Worm (Caenorhabditis elegans) whole organism, late embryonic: ENCODE results near the gene T26E4.10.

Source experiments
- C38D4.7 ChIP-seq: fragments of 200-800 bp; sonication (Bioruptor generic); optimal IDR thresholded peaks from 2 replicates; lab custom pipeline; 2018; ENCODE audit warnings: mild to moderate bottlenecking, missing genetic modification characterization, moderate library complexity, missing compliant biosample characterization
- K02D7.2 ChIP-seq: sonication (generic microtip); optimal IDR thresholded peaks from 2 replicates; lab custom pipeline; 2017; ENCODE audit warnings: mild to moderate bottlenecking, missing genetic modification characterization, missing compliant biosample characterization
- ama-1 ChIP-seq: fragments of 150-350 bp; optimal IDR thresholded peaks from 2 replicates; lab custom pipeline; 2014
- ceh-9 ChIP-seq: sonication (generic microtip); optimal IDR thresholded peaks from 2 replicates; lab custom pipeline; 2016; ENCODE audit warnings: mild to moderate bottlenecking, missing genetic modification characterization, inconsistent platforms, missing compliant biosample characterization
- elt-2 ChIP-seq: sonication (generic microtip); optimal IDR thresholded peaks from 2 replicates; lab custom pipeline; 2016; ENCODE audit warnings: missing genetic modification reagents, missing genetic modification characterization, missing compliant biosample characterization
- elt-4 ChIP-seq: sonication (generic microtip); optimal IDR thresholded peaks from 2 replicates; lab custom pipeline; 2016; ENCODE audit warnings: missing genetic modification characterization, missing compliant biosample characterization
- gmeb-2 ChIP-seq: sonication (generic microtip); optimal IDR thresholded peaks from 2 replicates; lab custom pipeline; 2016; ENCODE audit warnings: missing genetic modification characterization, inconsistent platforms, missing compliant biosample characterization
- hlh-15 ChIP-seq: sonication (generic microtip); optimal IDR thresholded peaks from 2 replicates; lab custom pipeline; 2016; ENCODE audit warnings: missing genetic modification characterization, missing compliant biosample characterization
- hlh-6 ChIP-seq: sonication (generic microtip); optimal IDR thresholded peaks from 2 replicates; lab custom pipeline; 2016; ENCODE audit warnings: missing genotype, missing genetic modification characterization, missing compliant biosample characterization
- nhr-11 ChIP-seq: fragments of 150-350 bp; optimal IDR thresholded peaks from 2 replicates; lab custom pipeline; 2014; ENCODE audit warnings: missing biosample characterization, missing genetic modification characterization
- pha-4 ChIP-seq: fragments of 150-350 bp; optimal IDR thresholded peaks from 2 replicates; lab custom pipeline; 2018; ENCODE audit warnings: missing biosample characterization, missing genetic modification reagents, missing genetic modification characterization
- ref-2 ChIP-seq: sonication (generic microtip); optimal IDR thresholded peaks from 2 replicates; lab custom pipeline; 2016; ENCODE audit warnings: missing genetic modification characterization, missing compliant biosample characterization
- rnt-1 ChIP-seq: sonication (generic microtip); optimal IDR thresholded peaks from 2 replicates; lab custom pipeline; 2016; ENCODE audit warnings: missing genetic modification characterization, missing compliant biosample characterization

DNA sequence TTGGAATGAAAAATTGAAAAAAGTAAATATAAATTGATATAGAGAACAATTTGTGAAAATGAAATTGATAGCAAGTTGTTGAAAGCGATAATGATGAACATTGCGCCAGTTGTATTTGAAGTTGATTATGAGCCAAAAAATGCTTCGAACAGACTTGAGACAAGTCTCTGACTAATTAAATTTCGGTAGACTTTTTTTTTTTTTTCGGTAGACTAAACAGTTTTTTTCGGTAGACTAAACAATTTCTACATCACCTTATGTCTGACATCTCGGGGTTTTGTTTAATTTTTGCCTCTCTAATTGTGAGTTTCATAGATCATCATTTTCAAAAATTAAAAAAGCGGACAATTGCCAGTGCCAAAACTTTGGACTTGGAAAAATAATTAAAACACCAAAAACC lies 35.6 kb upstream of the T26E4.10 start, which contains the start of gene srbc-54:
- no peak for TF ChIP-seq gmeb-2 (tag; lab: Kevin White, UChicago)
- TF ChIP-seq ama-1 (lab: Kevin White, UChicago): no peak
- no peak for TF ChIP-seq K02D7.2
- no peak for TF ChIP-seq hlh-15 (tag; lab: Kevin White, UChicago)
- TF ChIP-seq ceh-9 (tag; lab: Kevin White, UChicago): no peak
- TF ChIP-seq elt-4: no peak
- TF ChIP-seq elt-2: no peak
- TF ChIP-seq nhr-11 (tag; lab: Kevin White, UChicago): no peak
- TF ChIP-seq pha-4 (tag; lab: Kevin White, UChicago): no peak
- TF ChIP-seq C38D4.7 (GFP tag; lab: Kevin White, UChicago): no peak
- TF ChIP-seq hlh-6 (tag; lab: Kevin White, UChicago): no peak
- TF ChIP-seq ref-2 (tag; lab: Kevin White, UChicago): no peak
- TF ChIP-seq rnt-1 (tag; lab: Kevin White, UChicago): no peak
